Fruit fly (Drosophila melanogaster) whole organism, embryonic: Measurements from ENCODE around the gene CG34267.

Source experiments
- Atf3 ChIP-seq: fragments of 200-800 bp; sonication (Bioruptor generic); optimal IDR thresholded peaks from 3 replicates; lab custom pipeline; 2016; ENCODE audit warnings: missing biosample characterization, missing genetic modification characterization
- CG10321 ChIP-seq: fragments of 200-800 bp; sonication (Bioruptor generic); IDR thresholded peaks from 2 replicates; pipeline ENCODE4 v1.3.6; 2022; ENCODE audit warnings: missing biosample characterization, missing genetic modification characterization
- CG11085 ChIP-seq: fragments of 200-800 bp; sonication (Bioruptor generic); IDR thresholded peaks from 2 replicates; pipeline ENCODE4 v1.3.6; 2022; ENCODE audit warnings: missing biosample characterization, missing genetic modification characterization
- CG12659 ChIP-seq: fragments of 200-800 bp; sonication (Bioruptor generic); optimal IDR thresholded peaks from 3 replicates; lab custom pipeline; 2017; ENCODE audit warnings: mild to moderate bottlenecking, missing biosample characterization, missing genetic modification reagents, missing genetic modification characterization
- CG12942 ChIP-seq: fragments of 200-800 bp; sonication (Bioruptor generic); optimal IDR thresholded peaks from 3 replicates; lab custom pipeline; 2016; ENCODE audit warnings: missing biosample characterization, missing genetic modification characterization
- CG13424 ChIP-seq: fragments of 200-800 bp; sonication (Bioruptor generic); optimal IDR thresholded peaks from 2 replicates; lab custom pipeline; 2019; ENCODE audit warnings: missing biosample characterization, mild to moderate bottlenecking, missing genetic modification characterization, moderate library complexity
- CG14965 ChIP-seq: fragments of 200-800 bp; sonication (Bioruptor generic); optimal IDR thresholded peaks from 2 replicates; lab custom pipeline; 2016; ENCODE audit warnings: missing biosample characterization, missing genetic modification characterization, borderline replicate concordance
- CG1529 ChIP-seq: fragments of 200-800 bp; sonication (Bioruptor generic); optimal IDR thresholded peaks from 3 replicates; lab custom pipeline; 2018; ENCODE audit warnings: missing biosample characterization, missing genetic modification characterization
- CG15514 ChIP-seq: fragments of 200-800 bp; sonication (Bioruptor generic); optimal IDR thresholded peaks from 3 replicates; lab custom pipeline; 2017; ENCODE audit warnings: missing biosample characterization, missing genetic modification characterization, mild to moderate bottlenecking, moderate library complexity, missing genetic modification reagents
- CG17359 ChIP-seq: fragments of 200-800 bp; sonication (Bioruptor generic); optimal IDR thresholded peaks from 3 replicates; lab custom pipeline; 2018; ENCODE audit warnings: missing biosample characterization, mild to moderate bottlenecking, missing genetic modification characterization, moderate library complexity
- CG17612 ChIP-seq: fragments of 200-800 bp; sonication (Bioruptor generic); IDR thresholded peaks from 2 replicates; pipeline ENCODE4 v1.3.6; 2022; ENCODE audit warnings: missing biosample characterization, missing genetic modification characterization
- CG2199 ChIP-seq: fragments of 200-800 bp; sonication (Bioruptor generic); IDR thresholded peaks from 3 replicates; pipeline ENCODE4 v1.3.6; 2022; ENCODE audit warnings: missing biosample characterization, missing genetic modification characterization
- CG3281 ChIP-seq: fragments of 200-800 bp; sonication (Bioruptor generic); optimal IDR thresholded peaks from 3 replicates; lab custom pipeline; 2017; ENCODE audit warnings: missing biosample characterization, mild to moderate bottlenecking, missing genetic modification characterization
- CG42726 ChIP-seq: fragments of 200-800 bp; sonication (Bioruptor generic); IDR thresholded peaks from 2 replicates; pipeline ENCODE4 v1.3.6; 2022; ENCODE audit warnings: missing biosample characterization, missing genetic modification characterization; ENCODE audit not compliant: partially characterized antibody
- CG6689 ChIP-seq: fragments of 200-800 bp; sonication (Bioruptor generic); IDR thresholded peaks from 2 replicates; pipeline ENCODE4 v1.3.6; 2022; ENCODE audit warnings: missing biosample characterization, missing genetic modification characterization
- CG9215 ChIP-seq: fragments of 200-800 bp; sonication (Bioruptor generic); IDR thresholded peaks from 2 replicates; pipeline ENCODE4 v1.3.6; 2022; ENCODE audit warnings: missing biosample characterization, missing genetic modification characterization
- CG9797 ChIP-seq: fragments of 200-800 bp; sonication (Bioruptor generic); optimal IDR thresholded peaks from 3 replicates; lab custom pipeline; 2018; ENCODE audit warnings: missing biosample characterization, mild to moderate bottlenecking, missing genetic modification characterization
- CG9876 ChIP-seq: fragments of 200-800 bp; sonication (Bioruptor generic); optimal IDR thresholded peaks from 2 replicates; lab custom pipeline; 2016; ENCODE audit warnings: missing biosample characterization, missing genetic modification characterization
- Dek ChIP-seq: fragments of 200-800 bp; sonication (Bioruptor generic); optimal IDR thresholded peaks from 3 replicates; lab custom pipeline; 2019; ENCODE audit warnings: missing biosample characterization, mild to moderate bottlenecking, missing genetic modification characterization, moderate library complexity
- Drgx ChIP-seq: fragments of 200-800 bp; sonication (Bioruptor generic); IDR thresholded peaks from 2 replicates; pipeline ENCODE4 v1.3.6; 2022; ENCODE audit warnings: missing biosample characterization, missing genetic modification characterization
- Fer1 ChIP-seq: fragments of 200-800 bp; sonication (Bioruptor generic); optimal IDR thresholded peaks from 2 replicates; lab custom pipeline; 2017; ENCODE audit warnings: missing biosample characterization, mild to moderate bottlenecking, missing genetic modification characterization
- GATAe ChIP-seq: fragments of 200-800 bp; sonication (Bioruptor generic); conservative IDR thresholded peaks from 2 replicates; pipeline ENCODE4 v1.3.6; 2022; ENCODE audit warnings: missing biosample characterization, missing genetic modification characterization
- Gsc ChIP-seq: fragments of 200-800 bp; sonication (Bioruptor generic); IDR thresholded peaks from 2 replicates; pipeline ENCODE4 v1.3.6; 2022; ENCODE audit warnings: missing biosample characterization, missing genetic modification characterization
- HHEX ChIP-seq: fragments of 200-800 bp; sonication (Bioruptor generic); optimal IDR thresholded peaks from 3 replicates; lab custom pipeline; 2017; ENCODE audit warnings: missing biosample characterization, mild to moderate bottlenecking, missing genetic modification characterization, missing genetic modification reagents
- Hey ChIP-seq: fragments of 200-800 bp; sonication (Bioruptor generic); optimal IDR thresholded peaks from 3 replicates; lab custom pipeline; 2018; ENCODE audit warnings: missing biosample characterization, mild to moderate bottlenecking, missing genetic modification characterization
- Lim3 ChIP-seq: fragments of 200-800 bp; sonication (Bioruptor generic); IDR thresholded peaks from 2 replicates; pipeline ENCODE4 v1.3.6; 2022; ENCODE audit warnings: missing biosample characterization, missing genetic modification characterization
- NFAT ChIP-seq: fragments of 200-800 bp; sonication (Bioruptor generic); IDR thresholded peaks from 2 replicates; pipeline ENCODE4 v1.3.6; 2022; ENCODE audit warnings: missing biosample characterization, missing genetic modification characterization
- Oli ChIP-seq: fragments of 200-800 bp; sonication (Bioruptor generic); optimal IDR thresholded peaks from 2 replicates; lab custom pipeline; 2018; ENCODE audit warnings: missing biosample characterization, mild to moderate bottlenecking, missing genetic modification characterization, moderate library complexity
- PHDP ChIP-seq: fragments of 200-800 bp; sonication (Bioruptor generic); optimal IDR thresholded peaks from 3 replicates; lab custom pipeline; 2018; ENCODE audit warnings: missing biosample characterization, mild to moderate bottlenecking, missing genetic modification characterization, moderate library complexity
- ab ChIP-seq: fragments of 200-800 bp; sonication (Bioruptor generic); optimal IDR thresholded peaks from 2 replicates; lab custom pipeline; 2016; ENCODE audit warnings: missing biosample characterization, missing genetic modification characterization
- ash1 ChIP-seq: fragments of 200-800 bp; sonication (Bioruptor generic); optimal IDR thresholded peaks from 2 replicates; lab custom pipeline; 2018; ENCODE audit warnings: missing biosample characterization, mild to moderate bottlenecking, missing genetic modification characterization
- bcd ChIP-seq: fragments of 200-800 bp; sonication (Bioruptor generic); optimal IDR thresholded peaks from 2 replicates; lab custom pipeline; 2017; ENCODE audit warnings: missing biosample characterization, mild to moderate bottlenecking, missing genetic modification characterization
- caup ChIP-seq: fragments of 200-800 bp; sonication (Bioruptor generic); optimal IDR thresholded peaks from 3 replicates; lab custom pipeline; 2017; ENCODE audit warnings: missing biosample characterization, mild to moderate bottlenecking, missing genetic modification characterization, moderate library complexity; ENCODE audit not compliant: severe bottlenecking
- croc ChIP-seq: fragments of 200-800 bp; sonication (Bioruptor generic); conservative IDR thresholded peaks from 3 replicates; pipeline ENCODE4 v1.3.6; 2022; ENCODE audit warnings: missing biosample characterization, missing genetic modification characterization
- cwo ChIP-seq: fragments of 200-800 bp; sonication (Bioruptor generic); optimal IDR thresholded peaks from 3 replicates; lab custom pipeline; 2017; ENCODE audit warnings: missing biosample characterization, missing genetic modification characterization, mild to moderate bottlenecking, moderate library complexity, missing genetic modification reagents
- dysf ChIP-seq: fragments of 200-800 bp; sonication (Bioruptor generic); IDR thresholded peaks from 3 replicates; pipeline ENCODE4 v1.3.6; 2022; ENCODE audit warnings: missing biosample characterization, missing genetic modification characterization
- jigr1 ChIP-seq: fragments of 200-800 bp; sonication (Bioruptor generic); IDR thresholded peaks from 3 replicates; pipeline ENCODE4 v1.3.6; 2022; ENCODE audit warnings: missing biosample characterization, missing genetic modification characterization
- kni ChIP-seq: fragments of 200-800 bp; sonication (Bioruptor generic); optimal IDR thresholded peaks from 3 replicates; lab custom pipeline; 2017; ENCODE audit warnings: mild to moderate bottlenecking, missing biosample characterization, missing genetic modification reagents, missing genetic modification characterization
- lab ChIP-seq: fragments of 200-800 bp; sonication (Bioruptor generic); optimal IDR thresholded peaks from 3 replicates; lab custom pipeline; 2017; ENCODE audit warnings: missing biosample characterization, missing genetic modification characterization, mild to moderate bottlenecking, moderate library complexity, missing genetic modification reagents
- lilli ChIP-seq: fragments of 200-800 bp; sonication (Bioruptor generic); optimal IDR thresholded peaks from 3 replicates; lab custom pipeline; 2016; ENCODE audit warnings: missing biosample characterization, missing genetic modification characterization
- nom ChIP-seq: fragments of 200-800 bp; sonication (Bioruptor generic); optimal IDR thresholded peaks from 2 replicates; lab custom pipeline; 2017; ENCODE audit warnings: missing biosample characterization, missing genetic modification characterization, mild to moderate bottlenecking, moderate library complexity, missing genetic modification reagents
- row ChIP-seq: fragments of 200-800 bp; sonication (Bioruptor generic); IDR thresholded peaks from 3 replicates; pipeline ENCODE4 v1.3.6; 2022; ENCODE audit warnings: missing biosample characterization, missing genetic modification characterization
- sd ChIP-seq: fragments of 200-800 bp; sonication (Bioruptor generic); optimal IDR thresholded peaks from 3 replicates; lab custom pipeline; 2018; ENCODE audit warnings: missing biosample characterization, mild to moderate bottlenecking, missing genetic modification characterization, moderate library complexity
- slbo ChIP-seq: fragments of 200-800 bp; sonication (Bioruptor generic); IDR thresholded peaks from 2 replicates; pipeline ENCODE4 v1.3.6; 2022; ENCODE audit warnings: missing biosample characterization, missing genetic modification characterization
- ssp ChIP-seq: fragments of 200-800 bp; sonication (Bioruptor generic); IDR thresholded peaks from 2 replicates; pipeline ENCODE4 v1.3.6; 2022; ENCODE audit warnings: missing biosample characterization, missing genetic modification characterization
- tll ChIP-seq, 2 experiments: fragments of 200-800 bp in 1 of 2; fragments of >200 bp in 1 of 2; sonication (Bioruptor generic) in 1 of 2; optimal IDR thresholded peaks; 2 replicates each; lab custom pipeline; 2017 to 2019; ENCODE audit warnings: missing biosample characterization in 2 of 2, missing genetic modification characterization in 2 of 2, mild to moderate bottlenecking in 1 of 2, moderate library complexity in 1 of 2
- tup ChIP-seq: fragments of 200-800 bp; sonication (Bioruptor generic); optimal IDR thresholded peaks from 2 replicates; lab custom pipeline; 2016; ENCODE audit warnings: missing biosample characterization, mild to moderate bottlenecking, missing genetic modification characterization, moderate library complexity
- twi ChIP-seq: fragments of 200-800 bp; optimal IDR thresholded peaks from 2 replicates; lab custom pipeline; 2019; ENCODE audit warnings: missing biosample characterization, mild to moderate bottlenecking, missing genetic modification characterization, moderate library complexity
- vnd ChIP-seq: fragments of 200-800 bp; sonication (Bioruptor generic); IDR thresholded peaks from 3 replicates; pipeline ENCODE4 v1.3.6; 2022; ENCODE audit warnings: missing biosample characterization, missing genetic modification characterization; ENCODE audit not compliant: partially characterized antibody
- vvl ChIP-seq: fragments of 200-800 bp; sonication (Bioruptor generic); IDR thresholded peaks from 2 replicates; pipeline ENCODE4 v1.3.6; 2022; ENCODE audit warnings: missing biosample characterization, missing genetic modification characterization

Gene CG34267

dm6 chr3L:511755-512209, 11.5 kb upstream of the CG34267 start (continued):
- TF ChIP-seq CG15514 (GFP tag; lab: Kevin White, UChicago) (peak; percentile 9), CG3281 (GFP tag; lab: Kevin White, UChicago) (peak; percentile 31), vnd (GFP tag; lab: Robert Waterston, UW) (no peak), twi (no peak), Drgx (GFP tag; lab: Robert Waterston, UW) (peak; percentile 67), CG11085 (GFP tag; lab: Robert Waterston, UW) (no peak), CG12942 (GFP tag; lab: Kevin White, UChicago) (no peak), Gsc (GFP tag; lab: Robert Waterston, UW) (no peak), CG17612 (GFP tag; lab: Robert Waterston, UW) (no peak), ash1 (no peak), CG1529 (GFP tag; lab: Kevin White, UChicago) (no peak), CG6689 (GFP tag; lab: Robert Waterston, UW) (0 out of 2 replicates have a peak, but pooled peaks have one; percentile 15), GATAe (GFP tag; lab: Robert Waterston, UW) (peak; percentile 55; the same call in 1 of the 2 replicates), Dek (peak; percentile 35), sd (tag; lab: Kevin White, UChicago) (peak; percentile 19), caup (GFP tag; lab: Kevin White, UChicago) (no peak), CG9797 (no peak), vvl (GFP tag; lab: Robert Waterston, UW) (peak; percentile 20; the same call in 1 of the 2 replicates), Fer1 (GFP tag; lab: Kevin White, UChicago) (peak; percentile 46), lilli (GFP tag; lab: Kevin White, UChicago) (peak; percentile 43), PHDP (peak; percentile 18), CG17359 (no peak), Oli (tag; lab: Kevin White, UChicago) (no peak), ab (GFP tag; lab: Kevin White, UChicago) (no peak), CG9215 (peak; percentile 22; the same call in 1 of the 2 replicates), tup (GFP tag; lab: Kevin White, UChicago) (no peak), croc (no peak), HHEX (GFP tag; lab: Kevin White, UChicago) (peak; percentile 12), CG10321 (no peak), CG13424 (tag; lab: Kevin White, UChicago) (no peak), CG12659 (GFP tag; lab: Kevin White, UChicago) (peak; percentile 17), kni (GFP tag; lab: Kevin White, UChicago) (no peak), Atf3 (GFP tag; lab: Kevin White, UChicago) (no peak), cwo (GFP tag; lab: Kevin White, UChicago) (peak; percentile 60), CG14965 (GFP tag; lab: Kevin White, UChicago) (no peak), CG9876 (GFP tag; lab: Kevin White, UChicago) (no peak), tll (GFP tag; optimal IDR thresholded peaks at IDR 0.05; lab: Kevin White, UChicago) (no peak), dysf (GFP tag; lab: Robert Waterston, UW) (0 out of 3 replicates have a peak, but pooled peaks have one; percentile 36), Lim3 (GFP tag; lab: Robert Waterston, UW) (no peak), CG2199 (GFP tag; lab: Robert Waterston, UW) (no peak), lab (peak; percentile 77), CG42726 (GFP tag; lab: Robert Waterston, UW) (no peak), jigr1 (no peak), row (peak; percentile 46; the same call in 2 of the 3 replicates), NFAT (GFP tag; lab: Robert Waterston, UW) (0 out of 2 replicates have a peak, but pooled peaks have one; percentile 6), bcd (GFP tag; lab: Kevin White, UChicago) (no peak), nom (no peak), Hey (tag; lab: Kevin White, UChicago) (no peak), ssp (GFP tag; lab: Robert Waterston, UW) (no peak), slbo (peak; percentile 63)
